Worm (Caenorhabditis elegans) whole organism, L2 larva: Measurements from ENCODE around the gene egl-27.
A peak's percentile ranks its signal among the peaks of the same experiment; 100 is the strongest.

ENCODE experiments used
- ama-1 ChIP-seq: fragments of 150-350 bp; optimal IDR thresholded peaks from 2 replicates; lab custom pipeline; 2018; ENCODE audit warnings: inconsistent platforms
- ceh-82 ChIP-seq: fragments of 150-350 bp; optimal IDR thresholded peaks from 2 replicates; lab custom pipeline; 2014; ENCODE audit warnings: missing biosample characterization, missing genetic modification characterization
- egl-27 ChIP-seq: sonication (generic microtip); optimal IDR thresholded peaks from 3 replicates; lab custom pipeline; 2017; ENCODE audit warnings: missing biosample characterization, missing genetic modification reagents, missing genetic modification characterization
- fos-1 ChIP-seq: fragments of 150-350 bp; optimal IDR thresholded peaks from 2 replicates; lab custom pipeline; 2014; ENCODE audit warnings: missing biosample characterization, missing genetic modification characterization
- gmeb-1 ChIP-seq: fragments of 150-350 bp; optimal IDR thresholded peaks from 2 replicates; lab custom pipeline; 2014; ENCODE audit warnings: missing biosample characterization, missing genetic modification characterization
- lin-13 ChIP-seq: fragments of 150-350 bp; optimal IDR thresholded peaks from 2 replicates; lab custom pipeline; 2014; ENCODE audit warnings: missing biosample characterization, missing genetic modification reagents, missing genetic modification characterization
- mdl-1 ChIP-seq, 2 experiments: fragments of 150-350 bp in 1 of 2; sonication (generic microtip) in 1 of 2; optimal IDR thresholded peaks; 2 replicates each; lab custom pipeline; 2017; ENCODE audit warnings: missing biosample characterization in 2 of 2, missing genetic modification characterization in 2 of 2
- nhr-11 ChIP-seq: fragments of 150-350 bp; optimal IDR thresholded peaks from 2 replicates; lab custom pipeline; 2014; ENCODE audit warnings: missing biosample characterization, missing genetic modification characterization
- nhr-21 ChIP-seq: fragments of 150-350 bp; optimal IDR thresholded peaks from 2 replicates; lab custom pipeline; 2014; ENCODE audit warnings: missing biosample characterization, missing genetic modification characterization
- nhr-23 ChIP-seq: fragments of 150-350 bp; optimal IDR thresholded peaks from 2 replicates; lab custom pipeline; 2014; ENCODE audit warnings: missing biosample characterization, missing genetic modification reagents, missing genetic modification characterization
- skn-1 ChIP-seq: sonication (generic microtip); optimal IDR thresholded peaks from 2 replicates; lab custom pipeline; 2017; ENCODE audit warnings: missing biosample characterization, missing genetic modification characterization
- snpc-4 ChIP-seq: fragments of 150-350 bp; optimal IDR thresholded peaks from 2 replicates; lab custom pipeline; 2014; ENCODE audit warnings: missing biosample characterization, missing genetic modification characterization

DNA sequence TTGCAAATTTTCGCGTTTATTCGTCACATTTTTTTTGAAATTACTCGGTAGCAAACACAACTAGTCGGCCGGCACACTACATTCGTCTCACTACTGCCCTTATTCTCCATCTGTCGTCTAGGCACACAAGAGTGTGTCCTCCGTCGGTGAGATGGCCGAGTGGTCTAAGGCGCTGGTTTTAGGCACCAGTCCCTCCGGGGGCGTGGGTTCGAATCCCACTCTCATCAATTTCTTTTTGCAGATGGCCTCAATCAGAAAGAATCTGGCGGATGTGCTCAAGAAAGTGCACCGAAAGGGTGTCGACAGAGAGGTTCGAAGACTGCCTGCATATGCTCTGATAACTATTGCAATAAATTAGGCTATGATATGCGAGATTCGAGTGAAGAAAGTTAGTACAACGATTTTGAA, 18.3 kb downstream of the egl-27 start:
- TF ChIP-seq nhr-23 = no peak
- peak; percentile 37 for TF ChIP-seq gmeb-1 (tag; lab: Kevin White, UChicago)
- peak; percentile 59 for TF ChIP-seq fos-1 (tag; lab: Kevin White, UChicago)
- TF ChIP-seq mdl-1 (tag; optimal IDR thresholded peaks at IDR 0.05; lab: Kevin White, UChicago) = peak in 1 of 2 experiments; percentile 23
- TF ChIP-seq lin-13 (GFP tag; lab: Kevin White, UChicago) = peak; percentile 64
- no peak for TF ChIP-seq skn-1 (tag; lab: Kevin White, UChicago)
- TF ChIP-seq nhr-11 = no peak
- no peak for TF ChIP-seq snpc-4 (tag; lab: Kevin White, UChicago)
- peak; percentile 28 for TF ChIP-seq ama-1 (lab: Kevin White, UChicago)
- peak; percentile 82 for TF ChIP-seq egl-27 (tag; lab: Kevin White, UChicago)
- peak; percentile 75 for TF ChIP-seq nhr-21 (tag; lab: Kevin White, UChicago)
- TF ChIP-seq ceh-82 = no peak
